Worm (Caenorhabditis elegans): ENCODE measurements around the gene tbc-13.

- TF ChIP-seq ztf-29 (GFP tag; IDR thresholded peaks at IDR 0.05) (no peak), ztf-23 (GFP tag; IDR thresholded peaks at IDR 0.05) (no peak), tab-1 (GFP tag; IDR thresholded peaks at IDR 0.05) (no peak), med-1 (GFP tag; optimal IDR thresholded peaks at IDR 0.05; ENCODE audit: insufficient read depth) (no peak), flt-1 (GFP tag; IDR thresholded peaks at IDR 0.05) (no peak), cog-1 (tag; optimal IDR thresholded peaks at IDR 0.05) (no peak), T22C8.4 (GFP tag; IDR thresholded peaks at IDR 0.05) (no peak), ref-1 (GFP tag; conservative IDR thresholded peaks at IDR 0.05) (no peak)
These were observed 47.6 kb downstream of the tbc-13 start for ce11 chrX:12532405-12532804.
